Worm (Caenorhabditis elegans) whole organism, L4 larva: ENCODE data around the gene glrx-21.

ENCODE experiments used
- D1046.2 ChIP-seq: fragments of 200-800 bp; sonication (Bioruptor generic); IDR thresholded peaks from 2 replicates; pipeline ENCODE4 v1.3.6; 2022; ENCODE audit warnings: missing genetic modification characterization, missing compliant biosample characterization
- F10B5.3 ChIP-seq: sonication (generic microtip); optimal IDR thresholded peaks from 2 replicates; lab custom pipeline; 2016; ENCODE audit warnings: mild to moderate bottlenecking, missing genetic modification characterization, missing compliant biosample characterization
- F37D6.2 ChIP-seq: sonication (generic microtip); optimal IDR thresholded peaks from 2 replicates; lab custom pipeline; 2016; ENCODE audit warnings: mild to moderate bottlenecking, missing genetic modification characterization, missing compliant biosample characterization
- F44E2.7 ChIP-seq: fragments of 200-800 bp; sonication (Bioruptor generic); IDR thresholded peaks from 2 replicates; pipeline ENCODE4 v2.1.2; 2022; ENCODE audit warnings: missing genetic modification characterization, missing compliant biosample characterization
- R02D3.7 ChIP-seq: fragments of 150-350 bp; sonication (generic microtip); optimal IDR thresholded peaks from 3 replicates; lab custom pipeline; 2014; ENCODE audit warnings: missing biosample characterization, missing genetic modification characterization
- T20F7.1 ChIP-seq: fragments of 200-800 bp; sonication (Bioruptor generic); optimal IDR thresholded peaks from 2 replicates; lab custom pipeline; 2018; ENCODE audit warnings: mild to moderate bottlenecking, missing genetic modification characterization, missing compliant biosample characterization
- T26A8.4 ChIP-seq: fragments of 200-800 bp; sonication (Bioruptor generic); IDR thresholded peaks from 2 replicates; pipeline ENCODE4 v1.3.6; 2022; ENCODE audit warnings: missing genetic modification characterization, missing compliant biosample characterization
- Y48G9A.11 ChIP-seq: fragments of 200-800 bp; sonication (Bioruptor generic); IDR thresholded peaks from 2 replicates; pipeline ENCODE4 v1.3.6; 2022; ENCODE audit warnings: missing genetic modification reagents, missing genetic modification characterization, missing compliant biosample characterization
- Y75B8A.6 ChIP-seq: fragments of 200-800 bp; sonication (Bioruptor generic); IDR thresholded peaks from 2 replicates; pipeline ENCODE4 v1.3.6; 2022; ENCODE audit warnings: missing genetic modification reagents, missing genetic modification characterization, missing compliant biosample characterization
- aha-1 ChIP-seq: fragments of 150-350 bp; peaks from one replicate; lab custom pipeline; 2014; ENCODE audit warnings: missing biosample characterization, missing genetic modification characterization
- aly-2 ChIP-seq: sonication (generic microtip); optimal IDR thresholded peaks from 2 replicates; lab custom pipeline; 2018; ENCODE audit warnings: missing biosample characterization, missing genetic modification characterization
- ceh-28 ChIP-seq: fragments of 150-350 bp; optimal IDR thresholded peaks from 2 replicates; lab custom pipeline; 2014; ENCODE audit warnings: missing biosample characterization, missing genetic modification reagents, missing genetic modification characterization
- ceh-32 ChIP-seq: sonication (generic microtip); optimal IDR thresholded peaks from 2 replicates; lab custom pipeline; 2016; ENCODE audit warnings: mild to moderate bottlenecking, missing genetic modification characterization, missing compliant biosample characterization; ENCODE audit not compliant: poor library complexity
- ceh-44 ChIP-seq: fragments of 200-800 bp; sonication (Bioruptor generic); IDR thresholded peaks from 2 replicates; pipeline ENCODE4 v1.3.6; 2022; ENCODE audit warnings: missing genetic modification reagents, missing genetic modification characterization, missing compliant biosample characterization
- ceh-62 ChIP-seq: sonication (generic microtip); optimal IDR thresholded peaks from 2 replicates; lab custom pipeline; 2017; ENCODE audit warnings: missing biosample characterization, missing genetic modification characterization
- ceh-82 ChIP-seq: sonication (generic microtip); optimal IDR thresholded peaks from 2 replicates; lab custom pipeline; 2017; ENCODE audit warnings: missing biosample characterization, missing genetic modification characterization
- ctbp-1 ChIP-seq: fragments of 200-800 bp; sonication (Bioruptor generic); IDR thresholded peaks from 2 replicates; pipeline ENCODE4 v1.3.6; 2022; ENCODE audit warnings: missing genetic modification reagents, missing genetic modification characterization, missing compliant biosample characterization
- daf-16 ChIP-seq, 3 experiments: sonication (generic microtip); optimal IDR thresholded peaks; 2 replicates each; lab custom pipeline; 2016 to 2017; ENCODE audit warnings: missing genetic modification characterization in 3 of 3, missing genetic modification reagents in 3 of 3, mild to moderate bottlenecking in 2 of 3, missing compliant biosample characterization in 2 of 3, missing biosample characterization in 1 of 3, moderate library complexity in 1 of 3
- dpl-1 ChIP-seq: fragments of 150-350 bp; optimal IDR thresholded peaks from 2 replicates; lab custom pipeline; 2014; ENCODE audit warnings: missing biosample characterization, missing genetic modification reagents, missing genetic modification characterization
- duxl-1 ChIP-seq: sonication (generic microtip); optimal IDR thresholded peaks from 2 replicates; lab custom pipeline; 2016; ENCODE audit warnings: mild to moderate bottlenecking, missing genetic modification characterization, moderate library complexity, missing compliant biosample characterization; ENCODE audit not compliant: poor library complexity
- dve-1 ChIP-seq: sonication (generic microtip); optimal IDR thresholded peaks from 2 replicates; lab custom pipeline; 2017; ENCODE audit warnings: antibody characterized with exemption, mild to moderate bottlenecking, missing genetic modification characterization, missing compliant biosample characterization; ENCODE audit not compliant: insufficient read depth
- egl-43 ChIP-seq: fragments of 200-800 bp; sonication (Bioruptor generic); IDR thresholded peaks from 2 replicates; pipeline ENCODE4 v1.3.6; 2022; ENCODE audit warnings: missing genetic modification reagents, missing genetic modification characterization, missing compliant biosample characterization
- fos-1 ChIP-seq: fragments of 150-350 bp; optimal IDR thresholded peaks from 2 replicates; lab custom pipeline; 2014; ENCODE audit warnings: missing biosample characterization, missing genetic modification characterization
- gei-8 ChIP-seq: fragments of 200-800 bp; sonication (Bioruptor generic); optimal IDR thresholded peaks from 2 replicates; lab custom pipeline; 2018; ENCODE audit warnings: mild to moderate bottlenecking, missing genetic modification characterization, missing compliant biosample characterization
- hif-1 ChIP-seq, 2 experiments: sonication (generic microtip); optimal IDR thresholded peaks; 2 replicates each; lab custom pipeline; 2016 to 2017; ENCODE audit warnings: missing compliant biosample characterization in 2 of 2, missing genetic modification characterization in 2 of 2, missing genetic modification reagents in 2 of 2, missing genotype in 2 of 2, mild to moderate bottlenecking in 1 of 2
- hlh-11 ChIP-seq: fragments of 200-800 bp; sonication (Bioruptor generic); optimal IDR thresholded peaks from 2 replicates; lab custom pipeline; 2018; ENCODE audit warnings: mild to moderate bottlenecking, missing genetic modification characterization, missing compliant biosample characterization
- lin-29 ChIP-seq: fragments of 200-800 bp; sonication (Bioruptor generic); IDR thresholded peaks from 2 replicates; pipeline ENCODE4 v1.3.6; 2022; ENCODE audit warnings: missing genetic modification reagents, missing genetic modification characterization, missing compliant biosample characterization
- lin-39 ChIP-seq: fragments of 150-350 bp; optimal IDR thresholded peaks from 2 replicates; lab custom pipeline; 2014; ENCODE audit warnings: missing biosample characterization, missing genetic modification reagents, missing genetic modification characterization
- madf-5 ChIP-seq, 2 experiments: fragments of 200-800 bp; sonication (Bioruptor generic); IDR thresholded peaks; 2 replicates each; pipeline ENCODE4 v1.3.6; 2022; ENCODE audit warnings: missing compliant biosample characterization in 2 of 2, missing genetic modification characterization in 2 of 2
- mdl-1 ChIP-seq, 2 experiments: fragments of 150-350 bp in 1 of 2; sonication (generic microtip) in 1 of 2; optimal IDR thresholded peaks; 2 replicates each; lab custom pipeline; 2014 to 2017; ENCODE audit warnings: missing biosample characterization in 2 of 2, missing genetic modification characterization in 2 of 2
- mep-1 ChIP-seq: fragments of 150-350 bp; sonication (generic microtip); optimal IDR thresholded peaks from 3 replicates; lab custom pipeline; 2014; ENCODE audit warnings: missing biosample characterization, missing genetic modification characterization
- mxl-2 ChIP-seq: fragments of 200-800 bp; sonication (Bioruptor generic); conservative IDR thresholded peaks from 2 replicates; pipeline ENCODE4 v1.3.6; 2022; ENCODE audit warnings: missing genetic modification reagents, missing genetic modification characterization, missing compliant biosample characterization
- mxl-3 ChIP-seq: fragments of 200-800 bp; sonication (Bioruptor generic); optimal IDR thresholded peaks from 2 replicates; lab custom pipeline; 2018; ENCODE audit warnings: mild to moderate bottlenecking, missing genetic modification characterization, missing compliant biosample characterization
- nhr-10 ChIP-seq: fragments of 150-350 bp; optimal IDR thresholded peaks from 2 replicates; lab custom pipeline; 2014; ENCODE audit warnings: missing biosample characterization, missing genetic modification characterization
- nhr-41 ChIP-seq: fragments of 200-800 bp; sonication (Bioruptor generic); IDR thresholded peaks from 2 replicates; pipeline ENCODE4 v1.3.6; 2022; ENCODE audit warnings: missing genetic modification reagents, missing genetic modification characterization, missing compliant biosample characterization
- nhr-42 ChIP-seq: fragments of 200-800 bp; sonication (Bioruptor generic); IDR thresholded peaks from 2 replicates; pipeline ENCODE4 v1.3.6; 2022; ENCODE audit warnings: missing genetic modification characterization, missing compliant biosample characterization
- nhr-77 ChIP-seq: fragments of 150-350 bp; optimal IDR thresholded peaks from 2 replicates; lab custom pipeline; 2014; ENCODE audit warnings: missing biosample characterization, missing genetic modification characterization
- pqm-1 ChIP-seq: sonication (generic microtip); optimal IDR thresholded peaks from 2 replicates; lab custom pipeline; 2017; ENCODE audit warnings: missing biosample characterization, missing genetic modification characterization
- saeg-2 ChIP-seq: fragments of 200-800 bp; sonication (Bioruptor generic); IDR thresholded peaks from 2 replicates; pipeline ENCODE4 v1.3.6; 2022; ENCODE audit warnings: missing genetic modification reagents, missing genetic modification characterization, missing compliant biosample characterization
- sdz-12 ChIP-seq: fragments of 200-800 bp; sonication (Bioruptor generic); optimal IDR thresholded peaks from 2 replicates; lab custom pipeline; 2018; ENCODE audit warnings: mild to moderate bottlenecking, missing genetic modification characterization, missing compliant biosample characterization
- skn-1 ChIP-seq: fragments of 150-350 bp; optimal IDR thresholded peaks from 2 replicates; lab custom pipeline; 2014; ENCODE audit warnings: missing biosample characterization, missing genetic modification characterization
- snpc-4 ChIP-seq: fragments of 150-350 bp; optimal IDR thresholded peaks from 2 replicates; lab custom pipeline; 2014; ENCODE audit warnings: missing biosample characterization, missing genetic modification characterization
- spr-3 ChIP-seq: fragments of 200-800 bp; sonication (Bioruptor generic); optimal IDR thresholded peaks from 2 replicates; lab custom pipeline; 2018; ENCODE audit warnings: mild to moderate bottlenecking, missing genetic modification characterization, missing compliant biosample characterization
- tra-1 ChIP-seq: fragments of 200-800 bp; sonication (Bioruptor generic); IDR thresholded peaks from 2 replicates; pipeline ENCODE4 v1.3.6; 2022; ENCODE audit warnings: missing genetic modification reagents, missing genetic modification characterization, missing compliant biosample characterization
- unc-130 ChIP-seq: sonication (generic microtip); optimal IDR thresholded peaks from 2 replicates; lab custom pipeline; 2016; ENCODE audit warnings: missing genetic modification reagents, missing genetic modification characterization, missing compliant biosample characterization
- unc-39 ChIP-seq: sonication (generic microtip); optimal IDR thresholded peaks from 2 replicates; lab custom pipeline; 2017; ENCODE audit warnings: missing biosample characterization, missing genetic modification characterization
- unc-62 ChIP-seq, 3 experiments: fragments of 150-350 bp in 1 of 3; sonication (generic microtip); optimal IDR thresholded peaks in 2 of 3; peaks in 1 of 3; 1 replicate in 1 of 3; 2 replicates in 2 of 3; lab custom pipeline; 2014 to 2017; ENCODE audit warnings: missing biosample characterization in 3 of 3, missing genetic modification characterization in 3 of 3, missing genetic modification reagents in 3 of 3, missing genotype in 1 of 3
- zfp-2 ChIP-seq: sonication (generic microtip); optimal IDR thresholded peaks from 2 replicates; lab custom pipeline; 2016; ENCODE audit warnings: mild to moderate bottlenecking, missing genetic modification characterization, missing compliant biosample characterization

glrx-21 gene

DNA sequence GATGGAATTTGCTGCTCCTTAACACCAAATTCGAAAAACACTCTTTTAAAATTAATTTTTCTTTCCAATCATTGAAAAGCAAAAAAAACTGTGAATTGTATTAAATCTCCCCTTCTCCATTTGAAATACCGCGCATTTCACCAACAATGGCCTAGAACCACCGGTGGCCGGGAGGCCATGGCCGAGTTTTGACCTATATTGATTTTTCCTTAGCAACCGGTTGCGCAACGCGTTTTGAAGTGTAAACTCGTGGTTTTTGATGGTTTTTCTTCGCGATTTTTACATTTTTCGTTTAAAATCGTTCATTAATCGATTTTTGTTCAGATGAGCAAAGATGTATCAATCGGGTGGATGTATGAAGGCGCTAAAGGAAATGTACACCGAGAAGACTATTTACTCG lies 37.6 kb downstream of the glrx-21 start, which contains the start of gene mog-3 (continued):
- TF ChIP-seq nhr-41: no peak
- TF ChIP-seq dve-1 (tag; lab: Kevin White, UChicago): peak; percentile 42
- TF ChIP-seq mxl-3 (GFP tag; lab: Kevin White, UChicago): peak; percentile 34
- TF ChIP-seq mdl-1 (tag; optimal IDR thresholded peaks at IDR 0.05; lab: Kevin White, UChicago): no peak
- TF ChIP-seq aha-1 (tag; lab: Kevin White, UChicago): peak; percentile 47
- TF ChIP-seq egl-43 (GFP tag; lab: Robert Waterston, UW): no peak
- no peak for TF ChIP-seq fos-1
- no peak for TF ChIP-seq ceh-44 (GFP tag; lab: Robert Waterston, UW)
- no peak for TF ChIP-seq F44E2.7 (GFP tag; lab: Robert Waterston, UW)
- no peak for TF ChIP-seq nhr-42

DNA sequence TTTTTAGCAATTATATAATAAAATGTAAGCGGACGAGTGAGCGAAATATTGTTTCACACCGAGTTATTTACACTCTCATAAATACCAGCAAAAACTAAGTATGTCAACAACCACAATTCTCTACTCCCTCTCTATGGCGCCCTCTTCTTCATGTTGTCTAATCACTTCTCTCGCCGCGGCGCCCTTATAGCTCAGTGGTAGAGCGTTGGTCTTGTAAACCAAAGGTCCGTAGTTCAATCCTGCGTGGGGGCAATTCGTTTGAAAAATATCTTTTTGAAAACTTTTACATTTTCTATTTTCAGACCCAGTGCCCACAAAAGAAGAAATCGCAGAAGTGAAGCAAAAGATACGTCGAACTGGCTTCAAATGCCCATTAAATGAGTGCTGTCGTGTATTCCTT lies 40.2 kb downstream of the glrx-21 start:
- TF ChIP-seq mdl-1 (tag; optimal IDR thresholded peaks at IDR 0.05; lab: Kevin White, UChicago) (no peak), tra-1 (peak; percentile 83), F10B5.3 (peak; percentile 59), madf-5 (GFP tag; IDR thresholded peaks at IDR 0.05; lab: Robert Waterston, UW) (peak; percentile 88 to 97), F37D6.2 (tag; lab: Kevin White, UChicago) (peak; percentile 18), lin-39 (tag; lab: Kevin White, UChicago) (no peak), hlh-11 (tag; lab: Kevin White, UChicago) (no peak), pqm-1 (no peak), nhr-42 (peak; percentile 75), sdz-12 (GFP tag; lab: Kevin White, UChicago) (peak; percentile 92), snpc-4 (no peak), ceh-32 (tag; lab: Kevin White, UChicago) (no peak), saeg-2 (GFP tag; lab: Robert Waterston, UW) (0 out of 2 replicates have a peak, but pooled peaks have one; percentile 72), daf-16 (GFP tag; optimal IDR thresholded peaks at IDR 0.05; lab: Kevin White, UChicago) (peak; percentile 57 to 83), daf-16 (tag; optimal IDR thresholded peaks at IDR 0.05; lab: Kevin White, UChicago) (peak; percentile 83), ceh-82 (tag; lab: Kevin White, UChicago) (no peak), fos-1 (no peak), ceh-28 (no peak), nhr-10 (tag; lab: Kevin White, UChicago) (no peak), ctbp-1 (GFP tag; lab: Robert Waterston, UW) (peak; percentile 95), hif-1 (tag; optimal IDR thresholded peaks at IDR 0.05; lab: Kevin White, UChicago) (peak; percentile 15 to 62), aly-2 (tag; lab: Kevin White, UChicago) (no peak), duxl-1 (tag; lab: Kevin White, UChicago) (peak; percentile 83), Y75B8A.6 (peak; percentile 83; the same call in 1 of the 2 replicates), unc-62 (GFP tag; optimal IDR thresholded peaks at IDR 0.05 in 1 of 2; lab: Kevin White, UChicago) (no peak), unc-62 (tag; optimal IDR thresholded peaks at IDR 0.05; lab: Kevin White, UChicago) (no peak), unc-39 (tag; lab: Kevin White, UChicago) (no peak), ceh-44 (GFP tag; lab: Robert Waterston, UW) (peak; percentile 78), dve-1 (tag; lab: Kevin White, UChicago) (peak; percentile 29), gei-8 (peak; percentile 74), zfp-2 (tag; lab: Kevin White, UChicago) (no peak), Y48G9A.11 (GFP tag; lab: Robert Waterston, UW) (peak; percentile 90), mxl-2 (peak; percentile 86), mep-1 (tag; lab: Kevin White, UChicago) (peak; percentile 61), lin-29 (GFP tag; lab: Robert Waterston, UW) (0 out of 2 replicates have a peak, but pooled peaks have one; percentile 46), T26A8.4 (GFP tag; lab: Robert Waterston, UW) (peak; percentile 91), unc-130 (GFP tag; lab: Kevin White, UChicago) (peak; percentile 79), nhr-77 (tag; lab: Kevin White, UChicago) (peak; percentile 0), R02D3.7 (tag; lab: Kevin White, UChicago) (no peak), dpl-1 (GFP tag; lab: Kevin White, UChicago) (peak; percentile 50), spr-3 (GFP tag; lab: Kevin White, UChicago) (peak; percentile 82), T20F7.1 (no peak), skn-1 (no peak), D1046.2 (GFP tag; lab: Robert Waterston, UW) (peak; percentile 91), ceh-62 (tag; lab: Kevin White, UChicago) (no peak)
